Worm (Caenorhabditis elegans): ENCODE measurements around the gene C06H5.12.

DNA sequence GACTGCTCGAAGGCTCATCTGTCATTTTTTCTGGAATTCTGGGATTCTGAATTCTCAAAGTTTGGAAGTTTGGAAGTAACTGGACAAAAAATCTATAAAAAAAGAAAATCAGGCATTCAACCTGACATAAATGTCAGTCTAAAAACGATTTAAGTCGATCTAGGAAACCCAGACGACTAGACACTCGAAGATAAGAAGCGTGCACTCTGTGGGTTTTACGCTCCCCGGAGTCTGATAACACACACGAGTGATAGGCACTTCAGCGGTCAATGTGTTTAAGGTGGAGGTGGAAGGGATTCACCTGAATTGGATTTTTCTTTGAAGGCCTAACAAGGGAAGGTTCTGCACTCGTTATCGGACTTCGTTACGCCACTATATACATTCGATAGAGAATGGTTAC is 5.6 kb upstream of the C06H5.12 start, which contains the start of gene C06H5.6:
- TF ChIP-seq snpc-4 (tag; optimal IDR thresholded peaks at IDR 0.05) (no peak), hlh-1 (tag; optimal IDR thresholded peaks at IDR 0.05) (no peak), blmp-1 (tag; optimal IDR thresholded peaks at IDR 0.05) (no peak), ztf-11 (tag; optimal IDR thresholded peaks at IDR 0.05) (no peak), nhr-76 (tag; optimal IDR thresholded peaks at IDR 0.05) (no peak), mep-1 (tag; optimal IDR thresholded peaks at IDR 0.05) (no peak)

Measured in whole organism, mixed stage, embryonic.